Worm (Caenorhabditis elegans): ENCODE results near the gene F57G12.1.
A peak's percentile ranks its signal among the peaks of the same experiment; 100 is the strongest.

Gene F57G12.1

DNA sequence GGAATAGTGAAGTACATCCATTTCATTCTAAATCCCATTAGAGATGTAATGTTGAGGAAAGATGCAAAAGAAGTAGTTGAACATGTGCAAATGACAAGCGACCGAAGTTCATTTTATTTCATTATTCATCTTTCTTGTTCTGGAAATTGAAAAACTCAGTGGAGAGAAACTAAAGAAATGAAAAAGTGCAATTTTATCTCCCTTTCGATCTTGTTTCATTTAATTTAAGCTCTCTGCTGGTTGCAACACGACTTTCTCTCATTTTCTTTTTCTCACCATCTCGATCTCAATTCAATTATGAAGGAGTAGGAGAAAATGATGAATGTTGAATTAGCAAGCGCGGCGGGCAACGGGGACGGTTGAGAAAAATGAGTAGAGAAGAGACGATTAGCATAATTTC is 12.9 kb upstream of the F57G12.1 start:
- TF ChIP-seq lin-13 (GFP tag; optimal IDR thresholded peaks at IDR 0.05) (no peak), C34F6.9 (tag; optimal IDR thresholded peaks at IDR 0.05) (peak; percentile 31), crh-2 (tag; optimal IDR thresholded peaks at IDR 0.05) (peak; percentile 36), snpc-4 (tag; optimal IDR thresholded peaks at IDR 0.05) (no peak), sma-9 (GFP tag; optimal IDR thresholded peaks at IDR 0.05) (peak; percentile 26), sma-9 (tag; optimal IDR thresholded peaks at IDR 0.05) (no peak), nhr-129 (tag; optimal IDR thresholded peaks at IDR 0.05) (peak; percentile 1), ztf-4 (tag; optimal IDR thresholded peaks at IDR 0.05) (no peak), lsy-2 (tag; optimal IDR thresholded peaks at IDR 0.05) (peak in 1 of 2 experiments; percentile 42), nhr-21 (tag; optimal IDR thresholded peaks at IDR 0.05) (no peak), unc-55 (GFP tag; optimal IDR thresholded peaks at IDR 0.05) (peak; percentile 58), sem-4 (tag; optimal IDR thresholded peaks at IDR 0.05) (peak; percentile 60), egl-27 (tag; optimal IDR thresholded peaks at IDR 0.05) (peak; percentile 19), ceh-16 (tag; optimal IDR thresholded peaks at IDR 0.05) (no peak)

DNA sequence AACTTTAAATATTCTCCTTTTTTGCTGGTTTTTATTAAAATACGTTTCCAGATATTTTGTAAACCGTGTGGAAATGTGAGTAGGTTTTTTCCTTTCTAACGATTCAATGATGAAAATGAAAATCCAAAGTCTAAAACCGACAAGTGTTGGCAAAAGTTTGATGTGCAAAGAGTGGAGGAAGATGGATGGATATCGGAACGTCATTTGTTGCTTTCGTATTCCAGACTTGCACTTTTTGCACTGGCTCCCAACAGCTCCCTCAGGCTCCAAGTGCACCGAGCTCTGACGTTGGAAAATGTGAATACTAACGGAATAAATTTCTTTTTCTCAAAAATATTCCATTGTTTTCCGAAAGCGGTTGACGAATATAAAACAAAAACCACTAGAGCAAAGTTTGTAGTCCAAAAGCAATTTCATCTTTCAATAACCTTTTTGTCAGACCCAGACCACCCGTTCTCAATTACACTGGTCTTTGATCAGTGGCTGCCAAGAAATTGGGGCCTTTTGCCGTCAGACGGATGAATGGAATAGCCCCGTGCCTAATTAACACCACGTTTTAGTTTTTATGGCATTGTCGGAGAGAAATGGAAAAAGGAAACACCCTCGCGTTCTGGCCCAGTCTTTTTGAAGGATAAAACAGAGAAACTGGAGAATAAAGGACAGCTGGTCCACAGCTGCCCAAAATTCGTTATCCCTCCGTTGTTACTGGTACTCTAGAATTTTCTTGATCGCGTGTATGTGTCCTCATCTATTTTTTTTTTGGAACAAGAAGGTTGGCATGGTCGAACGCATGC is 11.4 kb upstream of the F57G12.1 start:
- peak; percentile 60 for TF ChIP-seq sem-4 (tag; optimal IDR thresholded peaks at IDR 0.05)
- no peak for TF ChIP-seq elt-3 (tag; optimal IDR thresholded peaks at IDR 0.05)
- TF ChIP-seq skn-1 (tag; optimal IDR thresholded peaks at IDR 0.05): no peak
- peak; percentile 14 for TF ChIP-seq unc-62 (GFP tag; optimal IDR thresholded peaks at IDR 0.05)
- TF ChIP-seq peb-1 (tag; optimal IDR thresholded peaks at IDR 0.05): no peak
- TF ChIP-seq alr-1 (tag; optimal IDR thresholded peaks at IDR 0.05): no peak
- TF ChIP-seq C34F6.9 (tag; optimal IDR thresholded peaks at IDR 0.05): no peak
- TF ChIP-seq ceh-16 (tag; optimal IDR thresholded peaks at IDR 0.05): no peak
- TF ChIP-seq R02D3.7 (tag; optimal IDR thresholded peaks at IDR 0.05): no peak
- no peak for TF ChIP-seq ama-1 (optimal IDR thresholded peaks at IDR 0.05)
- TF ChIP-seq crh-2 (tag; optimal IDR thresholded peaks at IDR 0.05): no peak
- no peak for TF ChIP-seq nhr-6 (tag; optimal IDR thresholded peaks at IDR 0.05)
- peak; percentile 36 for TF ChIP-seq nhr-129 (tag; optimal IDR thresholded peaks at IDR 0.05)
- TF ChIP-seq aly-2 (tag; optimal IDR thresholded peaks at IDR 0.05): no peak
- no peak for TF ChIP-seq nhr-23 (tag; optimal IDR thresholded peaks at IDR 0.05)
- TF ChIP-seq sma-9 (GFP tag; optimal IDR thresholded peaks at IDR 0.05): peak; percentile 2
- TF ChIP-seq sma-9 (tag; optimal IDR thresholded peaks at IDR 0.05): no peak
- peak; percentile 40 for TF ChIP-seq unc-55 (GFP tag; optimal IDR thresholded peaks at IDR 0.05)
- TF ChIP-seq fos-1 (tag; optimal IDR thresholded peaks at IDR 0.05): no peak
- peak; percentile 47 for TF ChIP-seq zag-1 (tag; optimal IDR thresholded peaks at IDR 0.05)

DNA sequence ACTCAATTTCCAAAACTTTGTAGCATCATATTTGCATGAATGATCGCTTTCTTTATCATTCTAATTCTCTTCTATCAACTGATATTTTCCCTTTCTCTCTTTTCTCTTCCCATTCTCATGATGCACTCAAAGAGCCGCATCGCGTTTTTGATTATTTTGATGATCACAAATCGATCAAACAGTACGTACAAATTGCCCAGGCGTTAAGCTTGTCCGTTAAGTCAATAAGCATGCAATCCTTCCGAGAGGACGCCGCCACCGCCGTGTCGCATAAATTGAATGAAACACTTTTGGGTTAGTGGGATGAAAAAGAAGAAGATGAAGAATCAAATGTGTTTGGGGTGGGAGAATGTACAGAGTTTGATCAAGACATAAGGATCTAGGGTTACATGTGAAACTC is 10.1 kb upstream of the F57G12.1 start:
- TF ChIP-seq sma-9 (GFP tag; optimal IDR thresholded peaks at IDR 0.05): peak; percentile 10
- TF ChIP-seq sma-9 (tag; optimal IDR thresholded peaks at IDR 0.05): no peak
- TF ChIP-seq nhr-12 (tag; optimal IDR thresholded peaks at IDR 0.05): no peak

DNA sequence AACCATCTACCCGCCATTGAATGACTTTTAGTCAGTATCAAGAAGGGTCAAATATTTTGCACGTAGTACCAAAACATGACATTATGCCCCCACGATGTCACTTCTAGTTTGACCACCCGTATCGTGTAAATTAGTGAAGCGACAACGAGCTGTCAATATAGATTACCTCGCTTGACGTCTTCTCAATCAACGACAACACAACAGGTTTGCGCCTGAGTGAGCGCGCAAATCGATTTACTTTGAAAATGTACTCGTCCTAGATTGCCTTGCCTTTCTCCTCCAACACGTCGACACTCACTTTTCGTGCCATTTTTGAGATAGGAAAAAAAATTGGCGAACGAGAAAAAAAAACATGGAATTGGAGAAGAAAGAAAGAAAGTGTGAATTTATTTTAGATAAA is 9.2 kb upstream of the F57G12.1 start:
- TF ChIP-seq nhr-6 (tag; optimal IDR thresholded peaks at IDR 0.05) (no peak), lin-13 (GFP tag; optimal IDR thresholded peaks at IDR 0.05) (no peak), lin-11 (tag; optimal IDR thresholded peaks at IDR 0.05) (no peak), ztf-11 (tag; optimal IDR thresholded peaks at IDR 0.05) (no peak), elt-1 (tag; optimal IDR thresholded peaks at IDR 0.05) (no peak), nhr-12 (tag; optimal IDR thresholded peaks at IDR 0.05) (no peak), snpc-4 (tag; optimal IDR thresholded peaks at IDR 0.05) (no peak), ZK546.5 (tag; optimal IDR thresholded peaks at IDR 0.05) (no peak), zag-1 (tag; optimal IDR thresholded peaks at IDR 0.05) (no peak), sma-3 (GFP tag; optimal IDR thresholded peaks at IDR 0.05) (peak; percentile 44), sem-4 (tag; optimal IDR thresholded peaks at IDR 0.05) (peak; percentile 35), C34F6.9 (tag; optimal IDR thresholded peaks at IDR 0.05) (peak; percentile 43), nhr-10 (tag; optimal IDR thresholded peaks at IDR 0.05) (no peak), mab-5 (tag; optimal IDR thresholded peaks at IDR 0.05) (no peak), skn-1 (tag; optimal IDR thresholded peaks at IDR 0.05) (no peak), unc-62 (GFP tag; optimal IDR thresholded peaks at IDR 0.05) (no peak), mdl-1 (tag; optimal IDR thresholded peaks at IDR 0.05) (peak in 1 of 2 experiments; percentile 18), Y55F3AM.14 (GFP tag; optimal IDR thresholded peaks at IDR 0.05) (no peak), alr-1 (tag; optimal IDR thresholded peaks at IDR 0.05) (no peak), nhr-237 (tag; optimal IDR thresholded peaks at IDR 0.05) (no peak), ceh-82 (tag; optimal IDR thresholded peaks at IDR 0.05) (no peak), ama-1 (optimal IDR thresholded peaks at IDR 0.05) (no peak), gmeb-1 (tag; optimal IDR thresholded peaks at IDR 0.05) (peak; percentile 8), aly-2 (tag; optimal IDR thresholded peaks at IDR 0.05) (no peak), F13H6.1 (tag; optimal IDR thresholded peaks at IDR 0.05) (peak; percentile 40), mbf-1 (tag; optimal IDR thresholded peaks at IDR 0.05) (no peak), nhr-129 (tag; optimal IDR thresholded peaks at IDR 0.05) (peak; percentile 66), nhr-21 (tag; optimal IDR thresholded peaks at IDR 0.05) (peak; percentile 60), R02D3.7 (tag; optimal IDR thresholded peaks at IDR 0.05) (no peak), nhr-23 (tag; optimal IDR thresholded peaks at IDR 0.05) (no peak), fos-1 (tag; optimal IDR thresholded peaks at IDR 0.05) (no peak), blmp-1 (tag; optimal IDR thresholded peaks at IDR 0.05; ENCODE audit: insufficient read depth) (peak; percentile 67), ztf-1 (GFP tag; conservative IDR thresholded peaks at IDR 0.05) (no peak), nhr-77 (tag; optimal IDR thresholded peaks at IDR 0.05) (no peak), peb-1 (tag; optimal IDR thresholded peaks at IDR 0.05) (no peak), lsy-2 (tag; optimal IDR thresholded peaks at IDR 0.05) (no peak)
